Worm (Caenorhabditis elegans) whole organism, midembryonic: ENCODE measurements around the gene C06A6.2.

Experiments used
- T22C8.4 ChIP-seq: fragments of 200-800 bp; sonication (Bioruptor generic); IDR thresholded peaks from 2 replicates; pipeline ENCODE4 v1.3.6; 2022; ENCODE audit warnings: missing genetic modification characterization, missing compliant biosample characterization
- flt-1 ChIP-seq: fragments of 200-800 bp; sonication (Bioruptor generic); IDR thresholded peaks from 2 replicates; pipeline ENCODE4 v1.3.6; 2022; ENCODE audit warnings: missing genetic modification characterization, missing compliant biosample characterization
- med-1 ChIP-seq: sonication (generic microtip); optimal IDR thresholded peaks from 2 replicates; lab custom pipeline; 2017; ENCODE audit warnings: missing genetic modification characterization, mild to moderate bottlenecking, missing compliant biosample characterization, antibody characterized with exemption, missing genetic modification reagents; ENCODE audit not compliant: insufficient read depth
- ref-1 ChIP-seq: fragments of 200-800 bp; sonication (Bioruptor generic); conservative IDR thresholded peaks from 2 replicates; pipeline ENCODE4 v1.3.6; 2022; ENCODE audit warnings: missing genetic modification reagents, missing genetic modification characterization, missing compliant biosample characterization

DNA sequence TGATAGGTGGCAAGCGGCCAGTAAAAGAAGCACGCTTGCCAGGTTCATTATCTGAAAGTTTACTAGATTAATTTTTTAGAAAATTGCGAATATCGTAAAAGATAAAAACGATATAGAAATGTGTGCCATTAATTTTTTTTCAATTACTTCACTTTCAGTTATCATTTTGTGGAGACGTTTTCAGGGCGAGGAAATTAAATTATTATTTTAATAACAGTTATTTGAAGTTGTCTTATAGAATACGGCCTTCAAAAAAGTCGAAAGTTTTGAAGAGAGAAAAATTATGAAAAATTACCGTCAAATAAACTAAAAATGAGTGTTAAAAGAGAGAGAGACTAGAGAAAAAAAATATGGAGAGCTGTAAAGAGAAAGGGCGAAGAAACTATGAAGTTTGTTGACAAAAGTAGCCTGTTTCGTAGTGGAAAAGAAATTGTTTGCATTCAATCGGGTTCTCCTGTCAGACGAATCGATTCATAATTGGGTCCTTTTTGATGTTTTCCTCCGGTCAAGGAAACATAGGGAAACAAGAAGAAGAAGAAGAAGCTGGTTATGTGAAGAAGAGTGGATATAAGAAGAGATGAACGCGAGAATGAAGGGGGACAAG lies 11.7 kb upstream of the C06A6.2 start, which contains the start of gene erp-44.2:
- no peak for TF ChIP-seq flt-1 (GFP tag; lab: Robert Waterston, UW)
- no peak for TF ChIP-seq ref-1 (GFP tag; lab: Robert Waterston, UW)
- no peak for TF ChIP-seq T22C8.4 (GFP tag; lab: Robert Waterston, UW)
- no peak for TF ChIP-seq med-1 (GFP tag; lab: Kevin White, UChicago)
